Fruit fly (Drosophila melanogaster) whole organism, pupa: Measurements from ENCODE around the gene CG14658.

Source experiments
- CG12605 ChIP-seq: fragments of 200-800 bp; sonication (Bioruptor generic); IDR thresholded peaks from 2 replicates; pipeline ENCODE4 v1.3.6; 2022; ENCODE audit warnings: missing biosample characterization, missing genetic modification characterization
- CG17806 ChIP-seq: fragments of 200-800 bp; sonication (Bioruptor generic); optimal IDR thresholded peaks from 2 replicates; lab custom pipeline; 2018; ENCODE audit warnings: missing biosample characterization, mild to moderate bottlenecking, missing genetic modification characterization, moderate library complexity
- CG34367 ChIP-seq: fragments of 200-800 bp; sonication (Bioruptor generic); optimal IDR thresholded peaks from 2 replicates; lab custom pipeline; 2018; ENCODE audit warnings: missing biosample characterization, mild to moderate bottlenecking, missing genetic modification characterization
- CG4496 ChIP-seq: fragments of 200-800 bp; sonication (Bioruptor generic); IDR thresholded peaks from 3 replicates; pipeline ENCODE4 v1.3.6; 2022; ENCODE audit warnings: missing biosample characterization, missing genetic modification characterization
- CG9948 ChIP-seq: fragments of 200-800 bp; sonication (Bioruptor generic); optimal IDR thresholded peaks from 2 replicates; lab custom pipeline; 2018; ENCODE audit warnings: missing biosample characterization, mild to moderate bottlenecking, missing genetic modification characterization, moderate library complexity
- EcR ChIP-seq: fragments of 200-800 bp; sonication (Bioruptor generic); optimal IDR thresholded peaks from 3 replicates; lab custom pipeline; 2019; ENCODE audit warnings: missing biosample characterization, missing genetic modification characterization, mild to moderate bottlenecking, moderate library complexity, missing genetic modification reagents
- Pif1A ChIP-seq: fragments of 200-800 bp; sonication (Bioruptor generic); optimal IDR thresholded peaks from 3 replicates; lab custom pipeline; 2016; ENCODE audit warnings: missing biosample characterization, missing genetic modification characterization
- rn ChIP-seq: fragments of 200-800 bp; sonication (Bioruptor generic); IDR thresholded peaks from 2 replicates; pipeline ENCODE4 v1.3.6; 2022; ENCODE audit warnings: missing biosample characterization, missing genetic modification characterization

- TF ChIP-seq rn (no peak), CG12605 (no peak), EcR (GFP tag; lab: Kevin White, UChicago) (no peak), CG9948 (tag; lab: Kevin White, UChicago) (no peak), Pif1A (GFP tag; lab: Kevin White, UChicago) (no peak), CG4496 (no peak), CG17806 (tag; lab: Kevin White, UChicago) (no peak), CG34367 (tag; lab: Kevin White, UChicago) (no peak)
Measured at dm6 chr3R:4835315-4835714, 5.0 kb upstream of the CG14658 start.
